Fruit fly (Drosophila melanogaster): ENCODE measurements around the gene Vm26Aa.

- no peak for TF ChIP-seq CG7045 (GFP tag; optimal IDR thresholded peaks at IDR 0.05)
- TF ChIP-seq toe (GFP tag; optimal IDR thresholded peaks at IDR 0.05) = no peak
- TF ChIP-seq CG12768 (GFP tag; optimal IDR thresholded peaks at IDR 0.05) = peak; percentile 24
- peak; percentile 76 for TF ChIP-seq Mnt (GFP tag; optimal IDR thresholded peaks at IDR 0.05)
- TF ChIP-seq kay (GFP tag; ENCODE audit: borderline replicate concordance) = no peak
- TF ChIP-seq CG14711 (tag; optimal IDR thresholded peaks at IDR 0.05) = peak; percentile 32
- no peak for TF ChIP-seq CG11617 (GFP tag; optimal IDR thresholded peaks at IDR 0.05)
- peak; percentile 10 for TF ChIP-seq tj (GFP tag; optimal IDR thresholded peaks at IDR 0.05)
- no peak for TF ChIP-seq cnc (optimal IDR thresholded peaks at IDR 0.05)
- peak; percentile 38 for TF ChIP-seq bab1 (GFP tag; optimal IDR thresholded peaks at IDR 0.05)
Measured at dm6 chr2L:5999247-5999646, 39.1 kb upstream of the Vm26Aa start, which contains the start of gene Kdm5.

All from whole organism, adult.